Fruit fly (Drosophila melanogaster): ENCODE measurements around the gene CG3288.

CG3288 gene

dm6 chr3L:20826950-20827910 lies 8.8 kb upstream of the CG3288 start:
- TF ChIP-seq lola (GFP tag; optimal IDR thresholded peaks at IDR 0.05) (no peak), HLH106 (tag; optimal IDR thresholded peaks at IDR 0.05) (peak; percentile 56), OdsH (GFP tag; optimal IDR thresholded peaks at IDR 0.05) (peak; percentile 54), Hnf4 (GFP tag; optimal IDR thresholded peaks at IDR 0.05) (no peak), pan (optimal IDR thresholded peaks at IDR 0.05) (no peak), CG9705 (GFP tag; optimal IDR thresholded peaks at IDR 0.05) (no peak), br (GFP tag; optimal IDR thresholded peaks at IDR 0.05) (peak; percentile 32), Abd-B (GFP tag; optimal IDR thresholded peaks at IDR 0.05) (no peak), N (GFP tag; optimal IDR thresholded peaks at IDR 0.05) (no peak), woc (GFP tag; optimal IDR thresholded peaks at IDR 0.05) (no peak), Dfd (GFP tag; optimal IDR thresholded peaks at IDR 0.05) (no peak), usp (GFP tag; optimal IDR thresholded peaks at IDR 0.05) (no peak), Myc (optimal IDR thresholded peaks at IDR 0.05) (no peak), CrebA (GFP tag; optimal IDR thresholded peaks at IDR 0.05; ENCODE audit: borderline replicate concordance) (no peak), fru (GFP tag; optimal IDR thresholded peaks at IDR 0.05) (peak; percentile 39), ey (GFP tag; optimal IDR thresholded peaks at IDR 0.05) (peak; percentile 38), foxo (GFP tag; optimal IDR thresholded peaks at IDR 0.05) (peak; percentile 13 to 64), Hr78 (GFP tag; optimal IDR thresholded peaks at IDR 0.05) (no peak), Vsx2 (GFP tag; optimal IDR thresholded peaks at IDR 0.05; ENCODE audit: partially characterized antibody) (no peak), tai (GFP tag; optimal IDR thresholded peaks at IDR 0.05) (no peak), jim (GFP tag; optimal IDR thresholded peaks at IDR 0.05) (no peak), dmrt93B (GFP tag; optimal IDR thresholded peaks at IDR 0.05) (peak; percentile 40), Sp1 (GFP tag; optimal IDR thresholded peaks at IDR 0.05) (no peak), h (GFP tag; optimal IDR thresholded peaks at IDR 0.05) (peak; percentile 66), brk (GFP tag; optimal IDR thresholded peaks at IDR 0.05) (no peak), Dif (GFP tag; optimal IDR thresholded peaks at IDR 0.05; ENCODE audit: partially characterized antibody) (no peak), Hr83 (GFP tag; optimal IDR thresholded peaks at IDR 0.05; ENCODE audit: poor library complexity, severe bottlenecking) (no peak), sv (GFP tag; optimal IDR thresholded peaks at IDR 0.05) (no peak), Mio (GFP tag; optimal IDR thresholded peaks at IDR 0.05) (no peak), GATAd (GFP tag; optimal IDR thresholded peaks at IDR 0.05) (no peak), rgr (GFP tag; optimal IDR thresholded peaks at IDR 0.05) (peak; percentile 62), Jra (GFP tag; optimal IDR thresholded peaks at IDR 0.05) (no peak), dl (GFP tag; optimal IDR thresholded peaks at IDR 0.05; ENCODE audit: insufficient read depth in 1 of 2, partially characterized antibody in 2 of 2) (peak in 1 of 2 experiments; percentile 13), CG32264 (GFP tag; optimal IDR thresholded peaks at IDR 0.05) (no peak), Rel (GFP tag; optimal IDR thresholded peaks at IDR 0.05) (no peak), Rel (tag; optimal IDR thresholded peaks at IDR 0.05) (no peak), psq (GFP tag; optimal IDR thresholded peaks at IDR 0.05) (peak; percentile 36), dsf (GFP tag; optimal IDR thresholded peaks at IDR 0.05; ENCODE audit: borderline replicate concordance) (no peak), sage (GFP tag; optimal IDR thresholded peaks at IDR 0.05) (peak; percentile 48)

DNA sequence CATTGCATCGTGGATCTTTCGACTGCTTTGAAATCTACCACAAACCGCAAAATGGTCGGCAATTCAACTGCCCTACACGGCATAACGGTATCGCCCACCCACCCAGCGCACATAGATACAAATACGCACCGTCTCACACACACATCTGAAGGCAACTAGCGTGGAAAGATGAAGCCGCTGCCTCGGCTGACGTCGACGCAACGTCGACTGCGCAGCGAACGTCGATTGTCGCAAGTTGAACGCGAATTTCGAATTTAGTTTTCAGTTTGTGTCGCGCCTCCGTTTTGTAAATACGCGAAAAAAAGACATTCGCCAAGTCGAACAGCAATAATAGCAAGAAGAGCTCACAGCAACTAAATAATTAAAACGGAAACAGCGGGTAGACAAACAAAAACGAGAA lies 8.0 kb upstream of the CG3288 start:
- TF ChIP-seq Hr78 (GFP tag; optimal IDR thresholded peaks at IDR 0.05) (no peak), woc (GFP tag; optimal IDR thresholded peaks at IDR 0.05) (no peak), fru (GFP tag; optimal IDR thresholded peaks at IDR 0.05) (no peak), Abd-B (GFP tag; optimal IDR thresholded peaks at IDR 0.05) (no peak), br (GFP tag; optimal IDR thresholded peaks at IDR 0.05) (no peak), dsf (GFP tag; optimal IDR thresholded peaks at IDR 0.05; ENCODE audit: borderline replicate concordance) (no peak), N (GFP tag; optimal IDR thresholded peaks at IDR 0.05) (no peak)
